Fruit fly (Drosophila melanogaster) whole organism, adult: ENCODE measurements around the gene tna.

Source experiments
- CG11617 ChIP-seq: fragments of 200-800 bp; sonication (Bioruptor generic); optimal IDR thresholded peaks from 2 replicates; lab custom pipeline; 2017; ENCODE audit warnings: mild to moderate bottlenecking, missing biosample characterization, missing genetic modification reagents, missing genetic modification characterization
- CG12768 ChIP-seq: fragments of 200-800 bp; sonication (Bioruptor generic); optimal IDR thresholded peaks from 2 replicates; lab custom pipeline; 2017; ENCODE audit warnings: missing biosample characterization, missing genetic modification characterization, mild to moderate bottlenecking, moderate library complexity, missing genetic modification reagents
- CG14711 ChIP-seq: fragments of 200-800 bp; sonication (Bioruptor generic); optimal IDR thresholded peaks from 2 replicates; lab custom pipeline; 2018; ENCODE audit warnings: missing biosample characterization, mild to moderate bottlenecking, missing genetic modification characterization, moderate library complexity
- CG1620 ChIP-seq: fragments of 200-800 bp; sonication (Bioruptor generic); optimal IDR thresholded peaks from 2 replicates; lab custom pipeline; 2016; ENCODE audit warnings: missing biosample characterization, missing genetic modification characterization
- CG33017 ChIP-seq: fragments of 200-800 bp; sonication (Bioruptor generic); optimal IDR thresholded peaks from 2 replicates; lab custom pipeline; 2018; ENCODE audit warnings: missing biosample characterization, mild to moderate bottlenecking, missing genetic modification characterization, moderate library complexity
- CG5204 ChIP-seq: fragments of 200-800 bp; sonication (Bioruptor generic); optimal IDR thresholded peaks from 2 replicates; lab custom pipeline; 2016; ENCODE audit warnings: missing biosample characterization, missing genetic modification characterization
- CG7045 ChIP-seq: fragments of 200-800 bp; sonication (Bioruptor generic); optimal IDR thresholded peaks from 2 replicates; lab custom pipeline; 2017; ENCODE audit warnings: missing biosample characterization, mild to moderate bottlenecking, missing genetic modification characterization
- CG7101 ChIP-seq: fragments of 200-800 bp; sonication (Bioruptor generic); optimal IDR thresholded peaks from 2 replicates; lab custom pipeline; 2018; ENCODE audit warnings: missing biosample characterization, mild to moderate bottlenecking, missing genetic modification characterization, moderate library complexity
- Clk ChIP-seq: fragments of 200-800 bp; sonication (Bioruptor generic); optimal IDR thresholded peaks from 2 replicates; lab custom pipeline; 2017; ENCODE audit warnings: missing biosample characterization, missing genetic modification characterization
- Crg-1 ChIP-seq: fragments of 200-800 bp; sonication (Bioruptor generic); optimal IDR thresholded peaks from 2 replicates; lab custom pipeline; 2016; ENCODE audit warnings: missing biosample characterization, missing genetic modification characterization
- Hr96 ChIP-seq: fragments of 200-800 bp; sonication (Bioruptor generic); optimal IDR thresholded peaks from 2 replicates; lab custom pipeline; 2016; ENCODE audit warnings: missing biosample characterization, missing genetic modification characterization
- Mnt ChIP-seq: fragments of 200-800 bp; sonication (Bioruptor generic); optimal IDR thresholded peaks from 2 replicates; lab custom pipeline; 2016; ENCODE audit warnings: missing biosample characterization, mild to moderate bottlenecking, missing genetic modification characterization
- bab1 ChIP-seq: fragments of 200-800 bp; sonication (Bioruptor generic); optimal IDR thresholded peaks from 3 replicates; lab custom pipeline; 2019; ENCODE audit warnings: missing biosample characterization, mild to moderate bottlenecking, missing genetic modification characterization, moderate library complexity
- cic ChIP-seq: fragments of 200-800 bp; sonication (Bioruptor generic); optimal IDR thresholded peaks from 2 replicates; lab custom pipeline; 2017; ENCODE audit warnings: missing biosample characterization, mild to moderate bottlenecking, missing genetic modification characterization, moderate library complexity
- cnc ChIP-seq, 2 experiments: fragments of >200 bp; optimal IDR thresholded peaks; 2 replicates each; lab custom pipeline; 2017
- kay ChIP-seq: fragments of 200-800 bp; sonication (Bioruptor generic); peaks from one replicate; lab custom pipeline; 2016; ENCODE audit warnings: missing biosample characterization, missing genetic modification characterization, borderline replicate concordance
- ovo ChIP-seq: fragments of 200-800 bp; sonication (Bioruptor generic); optimal IDR thresholded peaks from 2 replicates; lab custom pipeline; 2016; ENCODE audit warnings: missing biosample characterization, missing genetic modification characterization
- pad ChIP-seq: fragments of 200-800 bp; sonication (Bioruptor generic); optimal IDR thresholded peaks from 3 replicates; lab custom pipeline; 2017; ENCODE audit warnings: missing biosample characterization, missing genetic modification characterization, mild to moderate bottlenecking, moderate library complexity, missing genetic modification reagents
- tj ChIP-seq: fragments of 200-800 bp; sonication (Bioruptor generic); optimal IDR thresholded peaks from 3 replicates; lab custom pipeline; 2017; ENCODE audit warnings: missing biosample characterization, mild to moderate bottlenecking, missing genetic modification characterization, moderate library complexity
- toe ChIP-seq: fragments of 200-800 bp; sonication (Bioruptor generic); optimal IDR thresholded peaks from 2 replicates; lab custom pipeline; 2016; ENCODE audit warnings: missing biosample characterization, missing genetic modification characterization

Gene tna

DNA sequence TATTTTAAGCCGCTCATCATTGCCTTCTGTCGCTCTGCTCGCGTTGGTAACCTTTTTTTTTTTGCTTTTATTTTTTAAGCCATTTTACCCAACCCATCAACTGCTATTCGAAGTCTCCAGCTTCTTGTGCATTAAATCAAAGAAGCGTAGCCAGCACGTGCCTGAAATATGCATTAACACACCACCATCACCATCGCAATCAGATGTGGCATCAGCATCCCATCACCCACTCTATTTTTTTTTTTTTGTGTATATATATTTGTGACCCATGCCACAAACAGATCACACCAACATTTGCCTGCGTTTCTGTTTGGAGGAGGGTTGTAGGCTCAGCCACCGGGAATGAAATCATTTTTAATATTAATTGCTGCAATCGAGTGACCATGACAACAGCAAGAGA is 26.3 kb upstream of the tna start:
- TF ChIP-seq bab1 (GFP tag; lab: Kevin White, UChicago) (no peak), Crg-1 (GFP tag; lab: Kevin White, UChicago) (no peak), CG7045 (GFP tag; lab: Kevin White, UChicago) (no peak), CG7101 (tag; lab: Kevin White, UChicago) (no peak), pad (GFP tag; lab: Kevin White, UChicago) (no peak), CG5204 (GFP tag; lab: Kevin White, UChicago) (no peak), kay (no peak), toe (GFP tag; lab: Kevin White, UChicago) (no peak)

- TF ChIP-seq kay: peak; percentile 15
- TF ChIP-seq CG7045 (GFP tag; lab: Kevin White, UChicago): no peak
- peak; percentile 8 for TF ChIP-seq CG7101 (tag; lab: Kevin White, UChicago)
- peak; percentile 26 for TF ChIP-seq toe (GFP tag; lab: Kevin White, UChicago)
Measured at dm6 chr3L:10810539-10811443, 24.5 kb upstream of the tna start.

- TF ChIP-seq CG5204 (GFP tag; lab: Kevin White, UChicago) (no peak), kay (no peak), pad (GFP tag; lab: Kevin White, UChicago) (no peak), CG11617 (GFP tag; lab: Kevin White, UChicago) (no peak), Clk (no peak), tj (no peak), Mnt (GFP tag; lab: Kevin White, UChicago) (no peak), toe (GFP tag; lab: Kevin White, UChicago) (no peak), cic (no peak), CG33017 (tag; lab: Kevin White, UChicago) (no peak), Hr96 (GFP tag; lab: Kevin White, UChicago) (no peak), CG12768 (no peak), bab1 (GFP tag; lab: Kevin White, UChicago) (no peak), CG14711 (tag; lab: Kevin White, UChicago) (no peak), CG1620 (GFP tag; lab: Kevin White, UChicago) (no peak), CG7045 (GFP tag; lab: Kevin White, UChicago) (no peak), ovo (GFP tag; lab: Kevin White, UChicago) (no peak), cnc (optimal IDR thresholded peaks at IDR 0.05; lab: Kevin White, UChicago) (no peak)
Measured at dm6 chr3L:10811881-10812280, 23.4 kb upstream of the tna start.

DNA sequence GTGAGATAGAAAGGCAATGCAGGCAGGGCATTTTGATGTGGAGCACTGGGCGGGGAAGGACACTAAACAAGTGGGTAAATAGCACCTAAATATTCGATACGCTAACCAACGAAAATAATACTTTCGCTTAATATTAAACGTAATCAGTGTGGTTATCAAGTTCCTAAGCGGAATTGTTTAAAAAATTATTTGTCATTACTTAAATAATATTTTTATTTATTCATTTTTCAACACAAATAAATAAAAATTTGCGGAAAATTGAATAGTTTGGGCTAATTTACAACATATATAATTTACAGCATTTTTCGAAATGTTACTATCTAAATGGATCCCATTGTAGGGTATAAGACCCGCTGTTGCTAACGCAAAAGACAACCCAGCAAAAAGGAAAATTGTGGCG is 22.4 kb upstream of the tna start:
- TF ChIP-seq Hr96 (GFP tag; lab: Kevin White, UChicago) (no peak), bab1 (GFP tag; lab: Kevin White, UChicago) (no peak), Crg-1 (GFP tag; lab: Kevin White, UChicago) (no peak), pad (GFP tag; lab: Kevin White, UChicago) (no peak), CG14711 (tag; lab: Kevin White, UChicago) (no peak), Mnt (GFP tag; lab: Kevin White, UChicago) (no peak), Clk (no peak), CG11617 (GFP tag; lab: Kevin White, UChicago) (no peak), kay (no peak), cic (no peak), CG7101 (tag; lab: Kevin White, UChicago) (no peak), CG33017 (tag; lab: Kevin White, UChicago) (no peak), cnc (optimal IDR thresholded peaks at IDR 0.05; lab: Kevin White, UChicago) (no peak)

- no peak for TF ChIP-seq tj
- TF ChIP-seq CG5204 (GFP tag; lab: Kevin White, UChicago): no peak
- TF ChIP-seq cic: no peak
- TF ChIP-seq bab1 (GFP tag; lab: Kevin White, UChicago): no peak
- TF ChIP-seq CG7101 (tag; lab: Kevin White, UChicago): no peak
- TF ChIP-seq Crg-1 (GFP tag; lab: Kevin White, UChicago): no peak
- no peak for TF ChIP-seq kay
- TF ChIP-seq CG7045 (GFP tag; lab: Kevin White, UChicago): no peak
Measured at dm6 chr3L:10813911-10814310, 21.4 kb upstream of the tna start.

DNA sequence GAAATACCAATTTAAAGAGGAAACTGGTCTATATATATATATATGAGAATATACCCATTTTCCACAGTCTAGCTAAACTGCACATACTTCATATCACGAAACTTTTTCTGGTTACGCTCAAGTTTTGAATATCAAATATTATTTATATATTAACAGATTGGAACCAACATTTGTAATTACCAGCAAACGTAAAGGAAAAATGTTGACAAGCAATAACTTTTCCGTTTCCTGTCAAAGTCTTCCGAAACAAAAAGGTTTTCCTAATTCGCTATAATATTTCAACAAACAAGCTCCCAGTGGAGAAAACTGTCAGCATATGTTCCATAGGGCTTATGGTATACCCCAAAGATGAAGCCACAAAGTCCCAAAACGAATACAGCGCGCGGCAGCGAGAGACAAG is 20.8 kb upstream of the tna start, which contains the start of gene CG42831:
CG42831 (plus strand) TSS at position 301 of the 400 bp plus-strand sequence.
- TF ChIP-seq Clk: no peak
- TF ChIP-seq tj: no peak
- TF ChIP-seq CG11617 (GFP tag; lab: Kevin White, UChicago): no peak
- no peak for TF ChIP-seq cnc (optimal IDR thresholded peaks at IDR 0.05; lab: Kevin White, UChicago)
- TF ChIP-seq CG1620 (GFP tag; lab: Kevin White, UChicago): no peak
- TF ChIP-seq kay: no peak
- TF ChIP-seq CG5204 (GFP tag; lab: Kevin White, UChicago): no peak
